Worm (Caenorhabditis elegans) whole organism, L4 larva: Measurements from ENCODE around the gene srx-3.

Experiments
- R02D3.7 ChIP-seq: fragments of 150-350 bp; sonication (generic microtip); optimal IDR thresholded peaks from 3 replicates; lab custom pipeline; 2014; ENCODE audit warnings: missing biosample characterization, missing genetic modification characterization
- ZK546.5 ChIP-seq, 2 experiments: sonication (generic microtip); optimal IDR thresholded peaks; 2 replicates each; lab custom pipeline; 2017; ENCODE audit warnings: missing biosample characterization in 2 of 2, missing genetic modification characterization in 2 of 2
- aly-2 ChIP-seq: sonication (generic microtip); optimal IDR thresholded peaks from 2 replicates; lab custom pipeline; 2018; ENCODE audit warnings: missing biosample characterization, missing genetic modification characterization
- ceh-28 ChIP-seq: fragments of 150-350 bp; optimal IDR thresholded peaks from 2 replicates; lab custom pipeline; 2014; ENCODE audit warnings: missing biosample characterization, missing genetic modification reagents, missing genetic modification characterization
- lin-39 ChIP-seq: fragments of 150-350 bp; optimal IDR thresholded peaks from 2 replicates; lab custom pipeline; 2014; ENCODE audit warnings: missing biosample characterization, missing genetic modification reagents, missing genetic modification characterization
- mdt-29 ChIP-seq: fragments of 200-800 bp; sonication (Bioruptor generic); IDR thresholded peaks from 2 replicates; pipeline ENCODE4 v1.3.6; 2022; ENCODE audit warnings: missing genetic modification reagents, missing genetic modification characterization, missing compliant biosample characterization
- mep-1 ChIP-seq: fragments of 150-350 bp; sonication (generic microtip); optimal IDR thresholded peaks from 3 replicates; lab custom pipeline; 2014; ENCODE audit warnings: missing biosample characterization, missing genetic modification characterization
- nhr-11 ChIP-seq: fragments of 150-350 bp; optimal IDR thresholded peaks from 2 replicates; lab custom pipeline; 2014; ENCODE audit warnings: missing biosample characterization, missing genetic modification characterization
- unc-39 ChIP-seq: sonication (generic microtip); optimal IDR thresholded peaks from 2 replicates; lab custom pipeline; 2017; ENCODE audit warnings: missing biosample characterization, missing genetic modification characterization
- zag-1 ChIP-seq: fragments of 150-350 bp; optimal IDR thresholded peaks from 2 replicates; lab custom pipeline; 2014; ENCODE audit warnings: missing biosample characterization, missing genetic modification characterization

DNA sequence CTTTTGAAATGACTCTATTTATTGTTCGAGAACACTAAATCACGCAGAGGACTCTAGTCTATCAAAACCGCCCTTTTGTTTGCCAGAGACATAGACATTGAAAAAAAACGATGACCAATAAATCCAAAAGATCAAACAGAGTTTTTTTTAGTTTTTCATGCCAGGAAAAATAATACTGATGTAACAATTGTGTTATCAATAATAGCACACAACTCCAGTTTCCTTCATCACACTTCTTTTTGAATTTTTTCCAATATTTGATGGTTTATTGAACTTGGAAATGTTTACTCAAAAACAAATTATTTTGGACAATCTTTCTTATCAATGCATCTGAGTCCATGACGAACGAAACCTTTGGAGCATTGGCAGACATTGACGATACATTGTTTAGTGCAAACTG is 48.6 kb downstream of the srx-3 start, which contains the start of gene C25E10.8:
- TF ChIP-seq unc-39 (tag; lab: Kevin White, UChicago) (no peak), ceh-28 (tag; lab: Kevin White, UChicago) (no peak), ZK546.5 (tag; optimal IDR thresholded peaks at IDR 0.05; lab: Kevin White, UChicago) (no peak), aly-2 (tag; lab: Kevin White, UChicago) (no peak), mdt-29 (GFP tag; lab: Robert Waterston, UW) (no peak), nhr-11 (no peak), mep-1 (tag; lab: Kevin White, UChicago) (no peak), R02D3.7 (no peak), lin-39 (tag; lab: Kevin White, UChicago) (no peak), zag-1 (no peak)
